Fruit fly (Drosophila melanogaster) whole organism, embryonic: ENCODE measurements around the gene CG9839.

Source experiments
- Asciz ChIP-seq: fragments of 200-800 bp; sonication (Bioruptor generic); optimal IDR thresholded peaks from 2 replicates; lab custom pipeline; 2017; ENCODE audit warnings: missing biosample characterization, mild to moderate bottlenecking, missing genetic modification characterization, missing genetic modification reagents
- B-H1 ChIP-seq: fragments of 200-800 bp; sonication (Bioruptor generic); IDR thresholded peaks from 3 replicates; pipeline ENCODE4 v1.3.6; 2022; ENCODE audit warnings: missing biosample characterization, missing genetic modification characterization
- CG10654 ChIP-seq: fragments of 200-800 bp; sonication (Bioruptor generic); optimal IDR thresholded peaks from 2 replicates; lab custom pipeline; 2016; ENCODE audit warnings: missing biosample characterization, missing genetic modification characterization
- CG12155 ChIP-seq: fragments of 200-800 bp; sonication (Bioruptor generic); optimal IDR thresholded peaks from 3 replicates; lab custom pipeline; 2016; ENCODE audit warnings: missing biosample characterization, missing genetic modification characterization
- CG13624 ChIP-seq: fragments of 200-800 bp; sonication (Bioruptor generic); optimal IDR thresholded peaks from 2 replicates; lab custom pipeline; 2016; ENCODE audit warnings: missing biosample characterization, missing genetic modification characterization
- CG15269 ChIP-seq: fragments of 200-800 bp; sonication (Bioruptor generic); optimal IDR thresholded peaks from 2 replicates; lab custom pipeline; 2018; ENCODE audit warnings: missing biosample characterization, mild to moderate bottlenecking, missing genetic modification characterization, moderate library complexity
- CG1529 ChIP-seq: fragments of 200-800 bp; sonication (Bioruptor generic); optimal IDR thresholded peaks from 3 replicates; lab custom pipeline; 2018; ENCODE audit warnings: missing biosample characterization, missing genetic modification characterization
- CG15514 ChIP-seq: fragments of 200-800 bp; sonication (Bioruptor generic); optimal IDR thresholded peaks from 3 replicates; lab custom pipeline; 2017; ENCODE audit warnings: missing biosample characterization, missing genetic modification characterization, mild to moderate bottlenecking, moderate library complexity, missing genetic modification reagents
- CG16779 ChIP-seq: fragments of 200-800 bp; sonication (Bioruptor generic); IDR thresholded peaks from 2 replicates; pipeline ENCODE4 v1.3.6; 2022; ENCODE audit warnings: missing biosample characterization, missing genetic modification characterization
- CG2116 ChIP-seq: fragments of 200-800 bp; sonication (Bioruptor generic); optimal IDR thresholded peaks from 3 replicates; lab custom pipeline; 2018; ENCODE audit warnings: missing biosample characterization, mild to moderate bottlenecking, missing genetic modification characterization
- CG2202 ChIP-seq: fragments of 200-800 bp; sonication (Bioruptor generic); optimal IDR thresholded peaks from 2 replicates; lab custom pipeline; 2018; ENCODE audit warnings: missing biosample characterization, mild to moderate bottlenecking, missing genetic modification characterization
- CG2712 ChIP-seq: fragments of 200-800 bp; optimal IDR thresholded peaks from 3 replicates; lab custom pipeline; 2019; ENCODE audit warnings: missing biosample characterization, mild to moderate bottlenecking, missing genetic modification characterization, moderate library complexity
- CG34376 ChIP-seq: fragments of 200-800 bp; sonication (Bioruptor generic); optimal IDR thresholded peaks from 2 replicates; lab custom pipeline; 2018; ENCODE audit warnings: missing biosample characterization, mild to moderate bottlenecking, missing genetic modification characterization
- CG4820 ChIP-seq: fragments of 200-800 bp; sonication (Bioruptor generic); optimal IDR thresholded peaks from 3 replicates; lab custom pipeline; 2016; ENCODE audit warnings: missing biosample characterization, missing genetic modification characterization
- CG6854 ChIP-seq: fragments of 200-800 bp; sonication (Bioruptor generic); optimal IDR thresholded peaks from 3 replicates; lab custom pipeline; 2017; ENCODE audit warnings: missing biosample characterization, mild to moderate bottlenecking, missing genetic modification characterization
- CHES-1-like ChIP-seq: fragments of 200-800 bp; sonication (Bioruptor generic); optimal IDR thresholded peaks from 2 replicates; lab custom pipeline; 2016; ENCODE audit warnings: missing biosample characterization, missing genetic modification characterization
- Dip2 ChIP-seq: fragments of 200-800 bp; sonication (Bioruptor generic); IDR thresholded peaks from 2 replicates; pipeline ENCODE4 v1.3.6; 2022; ENCODE audit warnings: missing biosample characterization, missing genetic modification characterization
- Ets97D ChIP-seq: fragments of 200-800 bp; sonication (Bioruptor generic); optimal IDR thresholded peaks from 3 replicates; lab custom pipeline; 2016; ENCODE audit warnings: missing biosample characterization, missing genetic modification characterization
- H15 ChIP-seq: fragments of 200-800 bp; sonication (Bioruptor generic); IDR thresholded peaks from 3 replicates; pipeline ENCODE4 v1.3.6; 2022; ENCODE audit warnings: missing biosample characterization, missing genetic modification characterization
- Hmr ChIP-seq: fragments of 200-800 bp; sonication (Bioruptor generic); optimal IDR thresholded peaks from 3 replicates; lab custom pipeline; 2017; ENCODE audit warnings: mild to moderate bottlenecking, missing biosample characterization, missing genetic modification reagents, missing genetic modification characterization
- Hmx ChIP-seq: fragments of 200-800 bp; sonication (Bioruptor generic); optimal IDR thresholded peaks from 2 replicates; lab custom pipeline; 2016; ENCODE audit warnings: missing biosample characterization, missing genetic modification characterization
- Meics ChIP-seq: fragments of 200-800 bp; sonication (Bioruptor generic); optimal IDR thresholded peaks from 2 replicates; lab custom pipeline; 2017; ENCODE audit warnings: missing biosample characterization, mild to moderate bottlenecking, missing genetic modification characterization
- NFAT ChIP-seq: fragments of 200-800 bp; sonication (Bioruptor generic); IDR thresholded peaks from 2 replicates; pipeline ENCODE4 v1.3.6; 2022; ENCODE audit warnings: missing biosample characterization, missing genetic modification characterization
- Nf-YB ChIP-seq: fragments of 200-800 bp; sonication (Bioruptor generic); optimal IDR thresholded peaks from 3 replicates; lab custom pipeline; 2019; ENCODE audit warnings: missing biosample characterization, mild to moderate bottlenecking, missing genetic modification characterization, moderate library complexity
- Pdp1 ChIP-seq, 2 experiments: fragments of 200-800 bp; sonication (Bioruptor generic); optimal IDR thresholded peaks; 3 replicates each; lab custom pipeline; 2016; ENCODE audit warnings: missing biosample characterization in 2 of 2, missing genetic modification characterization in 2 of 2, mild to moderate bottlenecking in 1 of 2, moderate library complexity in 1 of 2
- Poxn ChIP-seq: fragments of 200-800 bp; sonication (Bioruptor generic); IDR thresholded peaks from 2 replicates; pipeline ENCODE4 v1.3.6; 2022; ENCODE audit warnings: missing biosample characterization, missing genetic modification characterization
- Six4 ChIP-seq: fragments of 200-800 bp; sonication (Bioruptor generic); optimal IDR thresholded peaks from 2 replicates; lab custom pipeline; 2016; ENCODE audit warnings: missing biosample characterization, missing genetic modification characterization
- abd-A ChIP-seq: fragments of 200-800 bp; sonication (Bioruptor generic); optimal IDR thresholded peaks from 3 replicates; lab custom pipeline; 2019; ENCODE audit warnings: missing biosample characterization, mild to moderate bottlenecking, missing genetic modification characterization, moderate library complexity
- amos ChIP-seq: fragments of 200-800 bp; sonication (Bioruptor generic); IDR thresholded peaks from 2 replicates; pipeline ENCODE4 v1.3.6; 2022; ENCODE audit warnings: missing biosample characterization, missing genetic modification characterization; ENCODE audit not compliant: partially characterized antibody
- aop ChIP-seq: fragments of 200-800 bp; sonication (Bioruptor generic); IDR thresholded peaks from 2 replicates; pipeline ENCODE4 v1.3.6; 2022; ENCODE audit warnings: missing biosample characterization, missing genetic modification characterization
- br ChIP-seq: fragments of >200 bp; optimal IDR thresholded peaks from 2 replicates; lab custom pipeline; 2017
- ci ChIP-seq: fragments of 200-800 bp; sonication (Bioruptor generic); IDR thresholded peaks from 3 replicates; pipeline ENCODE4 v1.3.6; 2022; ENCODE audit warnings: missing biosample characterization, missing genetic modification characterization
- dati ChIP-seq: fragments of 200-800 bp; sonication (Bioruptor generic); IDR thresholded peaks from 2 replicates; pipeline ENCODE4 v1.3.6; 2022; ENCODE audit warnings: missing biosample characterization, missing genetic modification characterization
- fd102C ChIP-seq: fragments of 200-800 bp; sonication (Bioruptor generic); optimal IDR thresholded peaks from 2 replicates; lab custom pipeline; 2018; ENCODE audit warnings: missing biosample characterization, mild to moderate bottlenecking, missing genetic modification characterization, moderate library complexity
- fd96Cb ChIP-seq: fragments of 200-800 bp; sonication (Bioruptor generic); optimal IDR thresholded peaks from 2 replicates; lab custom pipeline; 2018; ENCODE audit warnings: missing biosample characterization, mild to moderate bottlenecking, missing genetic modification characterization, moderate library complexity
- h ChIP-seq: fragments of >200 bp; optimal IDR thresholded peaks from 2 replicates; lab custom pipeline; 2017
- jumu ChIP-seq: fragments of 200-800 bp; sonication (Bioruptor generic); optimal IDR thresholded peaks from 3 replicates; lab custom pipeline; 2016; ENCODE audit warnings: missing biosample characterization, missing genetic modification characterization
- kah ChIP-seq: fragments of 200-800 bp; sonication (Bioruptor generic); optimal IDR thresholded peaks from 2 replicates; lab custom pipeline; 2018; ENCODE audit warnings: missing biosample characterization, mild to moderate bottlenecking, missing genetic modification characterization
- luna ChIP-seq: fragments of 200-800 bp; sonication (Bioruptor generic); optimal IDR thresholded peaks from 2 replicates; lab custom pipeline; 2016; ENCODE audit warnings: missing biosample characterization, missing genetic modification characterization
- mld ChIP-seq: fragments of 200-800 bp; sonication (Bioruptor generic); IDR thresholded peaks from 3 replicates; pipeline ENCODE4 v1.3.6; 2022; ENCODE audit warnings: missing biosample characterization, missing genetic modification characterization; ENCODE audit not compliant: partially characterized antibody
- nau ChIP-seq: fragments of 200-800 bp; sonication (Bioruptor generic); optimal IDR thresholded peaks from 3 replicates; lab custom pipeline; 2017; ENCODE audit warnings: missing biosample characterization, mild to moderate bottlenecking, missing genetic modification characterization, missing genetic modification reagents
- p53 ChIP-seq: fragments of 200-800 bp; sonication (Bioruptor generic); optimal IDR thresholded peaks from 2 replicates; lab custom pipeline; 2016; ENCODE audit warnings: missing biosample characterization, missing genetic modification characterization
- phol ChIP-seq: fragments of 200-800 bp; sonication (Bioruptor generic); optimal IDR thresholded peaks from 3 replicates; lab custom pipeline; 2018; ENCODE audit warnings: missing biosample characterization, mild to moderate bottlenecking, missing genetic modification characterization, moderate library complexity
- scrt ChIP-seq: fragments of 200-800 bp; sonication (Bioruptor generic); optimal IDR thresholded peaks from 2 replicates; lab custom pipeline; 2018; ENCODE audit warnings: missing biosample characterization, mild to moderate bottlenecking, missing genetic modification characterization, moderate library complexity
- sd ChIP-seq: fragments of 200-800 bp; sonication (Bioruptor generic); optimal IDR thresholded peaks from 3 replicates; lab custom pipeline; 2018; ENCODE audit warnings: missing biosample characterization, mild to moderate bottlenecking, missing genetic modification characterization, moderate library complexity
- tap ChIP-seq: fragments of 200-800 bp; optimal IDR thresholded peaks from 3 replicates; lab custom pipeline; 2019; ENCODE audit warnings: missing biosample characterization, mild to moderate bottlenecking, missing genetic modification characterization, moderate library complexity
- tio ChIP-seq: fragments of 200-800 bp; sonication (Bioruptor generic); optimal IDR thresholded peaks from 2 replicates; lab custom pipeline; 2017; ENCODE audit warnings: missing biosample characterization, missing genetic modification characterization, inconsistent platforms
- tx ChIP-seq: fragments of 200-800 bp; sonication (Bioruptor generic); optimal IDR thresholded peaks from 2 replicates; lab custom pipeline; 2016; ENCODE audit warnings: missing biosample characterization, missing genetic modification characterization
- vnd ChIP-seq: fragments of 200-800 bp; sonication (Bioruptor generic); IDR thresholded peaks from 3 replicates; pipeline ENCODE4 v1.3.6; 2022; ENCODE audit warnings: missing biosample characterization, missing genetic modification characterization; ENCODE audit not compliant: partially characterized antibody
- vvl ChIP-seq: fragments of 200-800 bp; sonication (Bioruptor generic); IDR thresholded peaks from 2 replicates; pipeline ENCODE4 v1.3.6; 2022; ENCODE audit warnings: missing biosample characterization, missing genetic modification characterization
- wdn ChIP-seq: fragments of 200-800 bp; sonication (Bioruptor generic); IDR thresholded peaks from 2 replicates; pipeline ENCODE4 v1.3.6; 2022; ENCODE audit warnings: missing biosample characterization, missing genetic modification characterization
- yki ChIP-seq: fragments of >200 bp; optimal IDR thresholded peaks from 3 replicates; lab custom pipeline; 2018

The CG9839 gene

DNA sequence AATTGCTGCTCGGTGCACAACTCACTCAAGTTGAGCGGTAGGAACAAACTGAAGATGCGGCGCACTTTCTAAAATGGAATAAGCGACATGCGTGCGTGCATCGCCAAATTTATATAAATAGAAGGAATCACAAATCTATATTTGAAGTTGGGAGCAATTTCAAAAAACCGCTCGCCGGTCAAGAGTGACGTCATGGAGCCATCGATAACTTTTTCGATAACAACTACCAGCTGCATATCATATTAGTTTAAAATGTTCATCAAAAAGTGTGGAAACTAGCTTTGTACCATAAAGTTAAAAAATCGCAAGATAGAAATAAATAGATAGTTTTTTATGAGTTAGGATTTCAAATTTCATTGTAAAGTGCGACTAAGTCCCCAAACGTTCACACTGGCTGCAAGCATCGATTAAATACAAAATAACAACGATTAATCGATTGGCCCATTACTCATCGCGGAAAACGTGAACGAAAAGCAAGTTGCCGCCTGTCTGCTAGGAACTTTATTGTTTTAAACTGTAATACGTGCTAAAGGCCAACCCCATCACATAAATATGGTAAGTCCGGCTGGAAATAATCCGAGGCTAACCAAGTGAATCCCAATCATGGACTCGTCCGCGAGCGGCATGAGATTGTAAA, 4.4 kb downstream of the CG9839 start, which contains the start of the genes Pif1A, Pif1B and CCT7 (continued):
- TF ChIP-seq Pdp1 (GFP tag; optimal IDR thresholded peaks at IDR 0.05; lab: Kevin White, UChicago) (peak in 1 of 2 experiments; percentile 29), amos (GFP tag; lab: Robert Waterston, UW) (peak; percentile 91), aop (no peak), CG34376 (GFP tag; lab: Kevin White, UChicago) (peak; percentile 29), h (lab: Kevin White, UChicago) (no peak), CG15269 (tag; lab: Kevin White, UChicago) (no peak), Nf-YB (GFP tag; lab: Kevin White, UChicago) (no peak), CG13624 (peak; percentile 52), H15 (GFP tag; lab: Robert Waterston, UW) (no peak), tx (peak; percentile 62), Six4 (GFP tag; lab: Kevin White, UChicago) (no peak), ci (GFP tag; lab: Robert Waterston, UW) (no peak), br (lab: Kevin White, UChicago) (no peak), p53 (GFP tag; lab: Kevin White, UChicago) (no peak), Hmx (GFP tag; lab: Kevin White, UChicago) (no peak), Dip2 (GFP tag; lab: Robert Waterston, UW) (no peak), Meics (no peak), mld (peak; percentile 49; the same call in 1 of the 3 replicates), fd96Cb (tag; lab: Kevin White, UChicago) (no peak), Asciz (no peak), sd (tag; lab: Kevin White, UChicago) (no peak), CG6854 (GFP tag; lab: Kevin White, UChicago) (no peak), Hmr (GFP tag; lab: Kevin White, UChicago) (no peak), CHES-1-like (GFP tag; lab: Kevin White, UChicago) (peak; percentile 69), CG2712 (tag; lab: Kevin White, UChicago) (peak; percentile 29), tio (GFP tag; lab: Kevin White, UChicago) (no peak), CG16779 (GFP tag; lab: Robert Waterston, UW) (no peak), tap (tag; lab: Kevin White, UChicago) (no peak), Poxn (GFP tag; lab: Robert Waterston, UW) (no peak), yki (lab: Kevin White, UChicago) (no peak), NFAT (GFP tag; lab: Robert Waterston, UW) (no peak), nau (GFP tag; lab: Kevin White, UChicago) (no peak)
- TF ChIP-seq, all 482 proteins: peak for 135

DNA sequence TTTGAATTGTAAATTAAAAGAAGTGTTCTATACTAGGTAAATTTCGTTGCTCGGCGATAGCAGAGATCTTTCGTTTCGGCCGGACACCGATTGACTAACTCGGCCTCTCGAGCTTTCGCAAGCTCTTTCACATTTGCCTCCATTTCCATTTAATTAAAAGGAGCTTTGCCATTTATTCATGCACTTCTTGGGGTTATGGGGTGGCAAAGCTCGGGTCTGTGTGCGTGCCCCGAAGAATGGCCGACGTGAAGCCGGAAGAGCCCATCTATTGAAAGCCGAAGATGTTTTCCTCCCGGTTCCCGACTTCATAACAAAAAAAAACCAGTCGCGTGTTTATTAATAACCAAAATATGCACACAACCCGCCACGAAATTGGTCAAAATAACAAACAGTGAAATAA, 5.7 kb downstream of the CG9839 start:
- TF ChIP-seq vnd (GFP tag; lab: Robert Waterston, UW): no peak
- no peak for TF ChIP-seq H15 (GFP tag; lab: Robert Waterston, UW)
- TF ChIP-seq B-H1 (GFP tag; lab: Robert Waterston, UW): no peak
- no peak for TF ChIP-seq CG12155 (GFP tag; lab: Kevin White, UChicago)
- peak; percentile 76 for TF ChIP-seq abd-A (tag; lab: Kevin White, UChicago)
- TF ChIP-seq scrt (GFP tag; lab: Kevin White, UChicago): peak; percentile 6
- peak; percentile 16 for TF ChIP-seq Ets97D
- peak; percentile 10 for TF ChIP-seq CG15514 (GFP tag; lab: Kevin White, UChicago)
- no peak for TF ChIP-seq CG13624
- no peak for TF ChIP-seq fd102C (GFP tag; lab: Kevin White, UChicago)
- TF ChIP-seq jumu: no peak
- peak; percentile 54; the same call in 1 of the 2 replicates for TF ChIP-seq vvl (GFP tag; lab: Robert Waterston, UW)
- no peak for TF ChIP-seq CG10654 (GFP tag; lab: Kevin White, UChicago)
- no peak for TF ChIP-seq CG2116 (GFP tag; lab: Kevin White, UChicago)
- TF ChIP-seq dati (GFP tag; lab: Robert Waterston, UW): no peak
- TF ChIP-seq phol: no peak
- TF ChIP-seq CG4820 (GFP tag; lab: Kevin White, UChicago): no peak
- no peak for TF ChIP-seq CG2202 (tag; lab: Kevin White, UChicago)
- no peak for TF ChIP-seq CG1529 (GFP tag; lab: Kevin White, UChicago)
- TF ChIP-seq luna (GFP tag; lab: Kevin White, UChicago): no peak
- TF ChIP-seq kah (GFP tag; lab: Kevin White, UChicago): no peak
- TF ChIP-seq wdn (GFP tag; lab: Robert Waterston, UW): no peak
